Worm (Caenorhabditis elegans) whole organism, L4 larva: ENCODE results near the gene F26A1.4.

Source experiments
- F26F4.8 ChIP-seq: fragments of 200-800 bp; sonication (Bioruptor generic); conservative IDR thresholded peaks from 2 replicates; pipeline ENCODE4 v1.3.6; 2022; ENCODE audit warnings: missing genetic modification characterization, missing compliant biosample characterization
- ceh-82 ChIP-seq: sonication (generic microtip); optimal IDR thresholded peaks from 2 replicates; lab custom pipeline; 2017; ENCODE audit warnings: missing biosample characterization, missing genetic modification characterization
- cey-2 ChIP-seq: sonication (generic microtip); optimal IDR thresholded peaks from 3 replicates; lab custom pipeline; 2017; ENCODE audit warnings: missing genetic modification characterization, mild to moderate bottlenecking, missing compliant biosample characterization, antibody characterized with exemption, borderline replicate concordance; ENCODE audit not compliant: insufficient read depth
- dve-1 ChIP-seq: sonication (generic microtip); optimal IDR thresholded peaks from 2 replicates; lab custom pipeline; 2017; ENCODE audit warnings: antibody characterized with exemption, mild to moderate bottlenecking, missing genetic modification characterization, missing compliant biosample characterization; ENCODE audit not compliant: insufficient read depth
- fkh-10 ChIP-seq: fragments of 150-350 bp; optimal IDR thresholded peaks from 2 replicates; lab custom pipeline; 2014; ENCODE audit warnings: missing biosample characterization, missing genetic modification reagents, missing genetic modification characterization
- gei-8 ChIP-seq: fragments of 200-800 bp; sonication (Bioruptor generic); optimal IDR thresholded peaks from 2 replicates; lab custom pipeline; 2018; ENCODE audit warnings: mild to moderate bottlenecking, missing genetic modification characterization, missing compliant biosample characterization
- lin-39 ChIP-seq: fragments of 150-350 bp; optimal IDR thresholded peaks from 2 replicates; lab custom pipeline; 2014; ENCODE audit warnings: missing biosample characterization, missing genetic modification reagents, missing genetic modification characterization
- mxl-2 ChIP-seq: fragments of 200-800 bp; sonication (Bioruptor generic); conservative IDR thresholded peaks from 2 replicates; pipeline ENCODE4 v1.3.6; 2022; ENCODE audit warnings: missing genetic modification reagents, missing genetic modification characterization, missing compliant biosample characterization
- nhr-11 ChIP-seq: fragments of 150-350 bp; optimal IDR thresholded peaks from 2 replicates; lab custom pipeline; 2014; ENCODE audit warnings: missing biosample characterization, missing genetic modification characterization
- nhr-25 ChIP-seq: sonication (generic microtip); optimal IDR thresholded peaks from 2 replicates; lab custom pipeline; 2017; ENCODE audit warnings: missing genetic modification characterization, mild to moderate bottlenecking, missing compliant biosample characterization, antibody characterized with exemption, moderate library complexity, borderline replicate concordance; ENCODE audit not compliant: insufficient read depth
- nhr-6 ChIP-seq: fragments of 150-350 bp; optimal IDR thresholded peaks from 2 replicates; lab custom pipeline; 2014; ENCODE audit warnings: missing biosample characterization, missing genetic modification characterization
- unc-130 ChIP-seq: sonication (generic microtip); optimal IDR thresholded peaks from 2 replicates; lab custom pipeline; 2016; ENCODE audit warnings: missing genetic modification reagents, missing genetic modification characterization, missing compliant biosample characterization
- ztf-11 ChIP-seq: fragments of 150-350 bp; optimal IDR thresholded peaks from 2 replicates; lab custom pipeline; 2014; ENCODE audit warnings: missing biosample characterization, missing genetic modification characterization

DNA sequence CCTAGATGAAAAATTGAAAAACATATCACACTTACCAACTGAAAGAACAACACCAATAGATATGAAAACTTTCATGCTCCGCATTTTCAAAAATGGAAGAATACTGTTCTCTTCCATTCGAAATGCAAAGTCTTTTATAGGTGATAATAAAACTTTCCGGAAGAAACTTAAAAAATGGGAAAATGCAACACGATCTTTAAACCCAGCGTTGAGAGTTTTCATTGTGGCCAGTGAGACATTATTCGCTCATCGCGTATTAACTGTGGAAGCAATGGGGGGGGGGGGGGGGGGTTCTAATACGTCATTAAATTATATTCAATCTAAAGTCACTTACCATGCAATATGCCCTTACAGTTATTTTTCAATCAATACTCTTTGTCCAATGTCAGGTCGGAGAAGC, 27.0 kb downstream of the F26A1.4 start, which contains the start of the genes clec-157 and fkh-5:
- TF ChIP-seq mxl-2 (GFP tag; lab: Robert Waterston, UW) (no peak), ztf-11 (tag; lab: Kevin White, UChicago) (no peak), nhr-25 (tag; lab: Kevin White, UChicago) (no peak), ceh-82 (tag; lab: Kevin White, UChicago) (no peak), nhr-6 (tag; lab: Kevin White, UChicago) (no peak), F26F4.8 (GFP tag; lab: Robert Waterston, UW) (no peak), gei-8 (GFP tag; lab: Kevin White, UChicago) (no peak), fkh-10 (GFP tag; lab: Kevin White, UChicago) (no peak), dve-1 (tag; lab: Kevin White, UChicago) (no peak), unc-130 (GFP tag; lab: Kevin White, UChicago) (no peak), cey-2 (tag; lab: Kevin White, UChicago) (no peak), lin-39 (no peak), nhr-11 (tag; lab: Kevin White, UChicago) (no peak)
